Fruit fly (Drosophila melanogaster): ENCODE measurements around the gene CG4186.

The CG4186 gene

DNA sequence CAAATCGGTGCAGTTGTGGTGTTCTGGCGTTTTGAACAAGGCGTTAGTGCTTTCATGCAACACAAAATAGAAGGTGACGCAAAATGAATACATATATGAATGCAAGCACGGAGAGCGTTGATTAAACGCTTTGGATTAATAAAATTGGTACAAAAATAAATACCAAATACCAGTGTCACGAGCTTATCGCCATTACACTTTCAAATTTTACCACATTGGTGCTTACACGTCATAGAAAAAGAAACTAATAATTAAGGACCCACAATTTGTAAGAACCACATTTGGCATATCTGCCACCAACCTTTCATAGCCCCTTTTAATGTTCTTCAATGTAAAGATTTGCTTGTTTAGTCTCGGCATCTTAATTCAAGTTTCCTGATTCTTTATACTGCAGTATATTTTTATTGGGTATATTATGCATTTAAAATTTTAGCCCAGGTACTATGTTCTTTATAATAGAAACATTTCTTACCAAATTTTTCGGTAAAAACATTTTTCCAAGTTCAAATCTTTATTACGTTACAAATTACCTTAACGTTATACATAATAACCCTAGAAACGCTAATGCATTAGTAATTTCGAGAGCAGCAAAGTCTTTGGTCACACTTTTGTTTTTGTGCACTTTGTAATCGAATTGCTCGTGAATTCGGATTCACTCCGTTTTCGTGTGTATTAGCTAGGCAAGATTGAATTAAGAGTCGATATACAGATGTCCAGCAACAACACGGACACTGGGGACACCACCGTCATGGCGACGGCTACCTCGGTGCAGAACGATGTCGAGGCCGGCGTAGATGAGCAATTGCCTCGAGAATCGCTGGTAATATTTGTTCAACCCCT lies 9.1 kb downstream of the CG4186 start, which contains the start of the genes Pex16 and Pex14 (continued):
- TF ChIP-seq Neu2 (GFP tag; optimal IDR thresholded peaks at IDR 0.05; ENCODE audit: borderline replicate concordance) = no peak
- TF ChIP-seq CG16813 (GFP tag; IDR thresholded peaks at IDR 0.05; ENCODE audit: partially characterized antibody) = no peak
- TF ChIP-seq CG34224 (GFP tag; IDR thresholded peaks at IDR 0.05; ENCODE audit: partially characterized antibody) = no peak
- peak; percentile 58 for TF ChIP-seq CG10209 (GFP tag; optimal IDR thresholded peaks at IDR 0.05)
- peak; percentile 58 for TF ChIP-seq fd96Cb (tag; optimal IDR thresholded peaks at IDR 0.05)
- TF ChIP-seq Kr (GFP tag; optimal IDR thresholded peaks at IDR 0.05) = no peak
- TF ChIP-seq eve (GFP tag; optimal IDR thresholded peaks at IDR 0.05) = no peak
- TF ChIP-seq Sry-β (GFP tag; optimal IDR thresholded peaks at IDR 0.05) = peak; percentile 10
- TF ChIP-seq bab2 (GFP tag; optimal IDR thresholded peaks at IDR 0.05) = peak; percentile 82
- TF ChIP-seq Dp (GFP tag; optimal IDR thresholded peaks at IDR 0.05) = peak; percentile 30
- TF ChIP-seq Pdp1 (GFP tag; optimal IDR thresholded peaks at IDR 0.05) = peak; percentile 68 to 82
- TF ChIP-seq CG33557 (GFP tag; optimal IDR thresholded peaks at IDR 0.05) = peak; percentile 6
- TF ChIP-seq Ada2b (GFP tag; IDR thresholded peaks at IDR 0.05) = peak; percentile 72
- peak; percentile 74 for TF ChIP-seq CG12155 (GFP tag; optimal IDR thresholded peaks at IDR 0.05)
- peak; percentile 85 for TF ChIP-seq lilli (GFP tag; optimal IDR thresholded peaks at IDR 0.05)
- peak; percentile 74; the same call in 2 of the 3 replicates for TF ChIP-seq zfh1 (GFP tag; IDR thresholded peaks at IDR 0.05)
- TF ChIP-seq croc (GFP tag; conservative IDR thresholded peaks at IDR 0.05) = peak; percentile 38; the same call in 1 of the 3 replicates
- TF ChIP-seq CG17612 (GFP tag; IDR thresholded peaks at IDR 0.05) = no peak
- peak; percentile 2 for TF ChIP-seq CG31365 (tag; optimal IDR thresholded peaks at IDR 0.05)
- TF ChIP-seq chm (GFP tag; IDR thresholded peaks at IDR 0.05) = peak; percentile 62
- TF ChIP-seq esg (GFP tag; conservative IDR thresholded peaks at IDR 0.05) = peak; percentile 71
- peak; percentile 37 for TF ChIP-seq CG13123 (GFP tag; optimal IDR thresholded peaks at IDR 0.05)
- TF ChIP-seq tap (tag; optimal IDR thresholded peaks at IDR 0.05) = no peak
- TF ChIP-seq ttk (GFP tag; IDR thresholded peaks at IDR 0.05) = peak; percentile 73
- no peak for TF ChIP-seq corto (GFP tag; optimal IDR thresholded peaks at IDR 0.05)
- peak; percentile 64 for TF ChIP-seq Mes4 (GFP tag; optimal IDR thresholded peaks at IDR 0.05)
- TF ChIP-seq CG17361 (GFP tag; IDR thresholded peaks at IDR 0.05) = peak; percentile 86
- TF ChIP-seq Lpt (GFP tag; optimal IDR thresholded peaks at IDR 0.05) = no peak
- TF ChIP-seq cg (GFP tag; optimal IDR thresholded peaks at IDR 0.05) = no peak
- TF ChIP-seq CG30020 (tag; optimal IDR thresholded peaks at IDR 0.05) = peak; percentile 44
- TF ChIP-seq CG3163 (GFP tag; optimal IDR thresholded peaks at IDR 0.05) = peak; percentile 36
- peak; percentile 99 for TF ChIP-seq CG6689 (GFP tag; IDR thresholded peaks at IDR 0.05)
- 0 out of 2 replicates have a peak, but pooled peaks have one; percentile 11 for TF ChIP-seq CG43689 (GFP tag; IDR thresholded peaks at IDR 0.05)
- TF ChIP-seq TFAM (GFP tag; optimal IDR thresholded peaks at IDR 0.05) = no peak
- TF ChIP-seq HmgD (GFP tag; optimal IDR thresholded peaks at IDR 0.05) = peak; percentile 75
- TF ChIP-seq CG7987 (GFP tag; optimal IDR thresholded peaks at IDR 0.05) = no peak
- TF ChIP-seq CG18599 (GFP tag; optimal IDR thresholded peaks at IDR 0.05) = peak; percentile 46
- peak; percentile 38 for TF ChIP-seq CG11398 (GFP tag; optimal IDR thresholded peaks at IDR 0.05)
- TF ChIP-seq CG4730 (GFP tag; IDR thresholded peaks at IDR 0.05) = peak; percentile 67
- peak; percentile 60 for TF ChIP-seq CHES-1-like (GFP tag; optimal IDR thresholded peaks at IDR 0.05)
- peak; percentile 73 for TF ChIP-seq Mrtf (GFP tag; IDR thresholded peaks at IDR 0.05)
- peak; percentile 19; the same call in 1 of the 2 replicates for TF ChIP-seq Taf1 (GFP tag; IDR thresholded peaks at IDR 0.05)
- TF ChIP-seq ab (GFP tag; optimal IDR thresholded peaks at IDR 0.05) = peak; percentile 56
- no peak for TF ChIP-seq CG15073 (GFP tag; optimal IDR thresholded peaks at IDR 0.05)
- 0 out of 2 replicates have a peak, but pooled peaks have one; percentile 13 for TF ChIP-seq unc-4 (GFP tag; IDR thresholded peaks at IDR 0.05; ENCODE audit: partially characterized antibody)
- TF ChIP-seq CG9609 (GFP tag; optimal IDR thresholded peaks at IDR 0.05) = peak; percentile 85
- no peak for TF ChIP-seq CG3065 (GFP tag; optimal IDR thresholded peaks at IDR 0.05)
- TF ChIP-seq BEAF-32 (GFP tag; optimal IDR thresholded peaks at IDR 0.05) = peak; percentile 37
- TF ChIP-seq fd64A (GFP tag; optimal IDR thresholded peaks at IDR 0.05) = no peak
